Fruit fly (Drosophila melanogaster) whole organism, embryonic: ENCODE results near the gene CG42540.

ENCODE experiments used
- Adf1 ChIP-seq: fragments of 200-800 bp; sonication (Bioruptor generic); IDR thresholded peaks from 2 replicates; pipeline ENCODE4 v1.3.6; 2022; ENCODE audit warnings: missing biosample characterization, missing genetic modification characterization
- Bgb ChIP-seq: fragments of 200-800 bp; sonication (Bioruptor generic); IDR thresholded peaks from 2 replicates; pipeline ENCODE4 v1.3.6; 2022; ENCODE audit warnings: missing biosample characterization, missing genetic modification characterization; ENCODE audit not compliant: partially characterized antibody
- BtbVII ChIP-seq: fragments of 200-800 bp; sonication (Bioruptor generic); optimal IDR thresholded peaks from 3 replicates; lab custom pipeline; 2017; ENCODE audit warnings: missing biosample characterization, mild to moderate bottlenecking, missing genetic modification characterization
- CG12155 ChIP-seq: fragments of 200-800 bp; sonication (Bioruptor generic); optimal IDR thresholded peaks from 3 replicates; lab custom pipeline; 2016; ENCODE audit warnings: missing biosample characterization, missing genetic modification characterization
- CG15514 ChIP-seq: fragments of 200-800 bp; sonication (Bioruptor generic); optimal IDR thresholded peaks from 3 replicates; lab custom pipeline; 2017; ENCODE audit warnings: missing biosample characterization, missing genetic modification characterization, mild to moderate bottlenecking, moderate library complexity, missing genetic modification reagents
- CG15601 ChIP-seq: fragments of 200-800 bp; sonication (Bioruptor generic); optimal IDR thresholded peaks from 3 replicates; lab custom pipeline; 2019; ENCODE audit warnings: missing biosample characterization, mild to moderate bottlenecking, missing genetic modification characterization, moderate library complexity
- CG1602 ChIP-seq: fragments of 200-800 bp; sonication (Bioruptor generic); optimal IDR thresholded peaks from 3 replicates; lab custom pipeline; 2016; ENCODE audit warnings: missing biosample characterization, missing genetic modification characterization
- CG2116 ChIP-seq: fragments of 200-800 bp; sonication (Bioruptor generic); optimal IDR thresholded peaks from 3 replicates; lab custom pipeline; 2018; ENCODE audit warnings: missing biosample characterization, mild to moderate bottlenecking, missing genetic modification characterization
- CG32532 ChIP-seq: fragments of 200-800 bp; sonication (Bioruptor generic); IDR thresholded peaks from 2 replicates; pipeline ENCODE4 v1.3.6; 2022; ENCODE audit warnings: missing biosample characterization, missing genetic modification characterization
- CG33213 ChIP-seq: fragments of 200-800 bp; sonication (Bioruptor generic); optimal IDR thresholded peaks from 3 replicates; lab custom pipeline; 2016; ENCODE audit warnings: missing biosample characterization, missing genetic modification characterization
- CG34422 ChIP-seq: fragments of 200-800 bp; sonication (Bioruptor generic); IDR thresholded peaks from 3 replicates; pipeline ENCODE4 v1.3.6; 2022; ENCODE audit warnings: missing biosample characterization, missing genetic modification characterization
- CG3847 ChIP-seq: fragments of 200-800 bp; sonication (Bioruptor generic); IDR thresholded peaks from 2 replicates; pipeline ENCODE4 v1.3.6; 2022; ENCODE audit warnings: missing biosample characterization, missing genetic modification characterization
- CG42726 ChIP-seq: fragments of 200-800 bp; sonication (Bioruptor generic); IDR thresholded peaks from 2 replicates; pipeline ENCODE4 v1.3.6; 2022; ENCODE audit warnings: missing biosample characterization, missing genetic modification characterization; ENCODE audit not compliant: partially characterized antibody
- CG4707 ChIP-seq: fragments of 200-800 bp; sonication (Bioruptor generic); optimal IDR thresholded peaks from 2 replicates; lab custom pipeline; 2018; ENCODE audit warnings: missing biosample characterization, mild to moderate bottlenecking, missing genetic modification characterization, moderate library complexity
- CG8290 ChIP-seq, 3 experiments: fragments of 200-800 bp; sonication (Bioruptor generic); optimal IDR thresholded peaks; 2 replicates each; lab custom pipeline; 2016 to 2019; ENCODE audit warnings: missing biosample characterization in 3 of 3, missing genetic modification characterization in 3 of 3, mild to moderate bottlenecking in 2 of 3, moderate library complexity in 1 of 3
- CG8478 ChIP-seq: fragments of >200 bp; optimal IDR thresholded peaks from 2 replicates; lab custom pipeline; 2018
- Deaf1 ChIP-seq: fragments of 200-800 bp; optimal IDR thresholded peaks from 3 replicates; lab custom pipeline; 2019; ENCODE audit warnings: missing biosample characterization, mild to moderate bottlenecking, missing genetic modification characterization, moderate library complexity
- Dip3 ChIP-seq: fragments of 200-800 bp; sonication (Bioruptor generic); optimal IDR thresholded peaks from 3 replicates; lab custom pipeline; 2016; ENCODE audit warnings: missing biosample characterization, missing genetic modification characterization
- Elba2 ChIP-seq: fragments of 200-800 bp; sonication (Bioruptor generic); optimal IDR thresholded peaks from 3 replicates; lab custom pipeline; 2016; ENCODE audit warnings: missing biosample characterization, missing genetic modification characterization
- HLH3B ChIP-seq: fragments of 200-800 bp; sonication (Bioruptor generic); IDR thresholded peaks from 2 replicates; pipeline ENCODE4 v1.3.6; 2022; ENCODE audit warnings: missing biosample characterization, missing genetic modification characterization
- Hmx ChIP-seq: fragments of 200-800 bp; sonication (Bioruptor generic); optimal IDR thresholded peaks from 2 replicates; lab custom pipeline; 2016; ENCODE audit warnings: missing biosample characterization, missing genetic modification characterization
- Hr78 ChIP-seq, 2 experiments: fragments of 200-800 bp in 1 of 2; fragments of >200 bp in 1 of 2; sonication (Bioruptor generic) in 1 of 2; optimal IDR thresholded peaks; 2 replicates each; lab custom pipeline; 2017 to 2019; ENCODE audit warnings: missing biosample characterization in 2 of 2, missing genetic modification characterization in 2 of 2, mild to moderate bottlenecking in 1 of 2, moderate library complexity in 1 of 2
- Jarid2 ChIP-seq: fragments of 200-800 bp; sonication (Bioruptor generic); optimal IDR thresholded peaks from 3 replicates; lab custom pipeline; 2017; ENCODE audit warnings: mild to moderate bottlenecking, missing biosample characterization, missing genetic modification reagents, missing genetic modification characterization
- Myb ChIP-seq: fragments of 200-800 bp; sonication (Bioruptor generic); optimal IDR thresholded peaks from 2 replicates; lab custom pipeline; 2016; ENCODE audit warnings: missing biosample characterization, missing genetic modification characterization
- NC2α ChIP-seq: fragments of 200-800 bp; sonication (Bioruptor generic); optimal IDR thresholded peaks from 2 replicates; lab custom pipeline; 2016; ENCODE audit warnings: missing biosample characterization, missing genetic modification characterization
- NFAT ChIP-seq: fragments of 200-800 bp; sonication (Bioruptor generic); IDR thresholded peaks from 2 replicates; pipeline ENCODE4 v1.3.6; 2022; ENCODE audit warnings: missing biosample characterization, missing genetic modification characterization
- Nf-YA ChIP-seq: fragments of 200-800 bp; sonication (Bioruptor generic); IDR thresholded peaks from 2 replicates; pipeline ENCODE4 v1.3.6; 2022; ENCODE audit warnings: missing biosample characterization, missing genetic modification characterization
- Ptx1 ChIP-seq: fragments of 200-800 bp; sonication (Bioruptor generic); IDR thresholded peaks from 2 replicates; pipeline ENCODE4 v1.3.6; 2022; ENCODE audit warnings: missing biosample characterization, missing genetic modification characterization
- Six4 ChIP-seq: fragments of 200-800 bp; sonication (Bioruptor generic); optimal IDR thresholded peaks from 2 replicates; lab custom pipeline; 2016; ENCODE audit warnings: missing biosample characterization, missing genetic modification characterization
- Tbp ChIP-seq: fragments of >200 bp; optimal IDR thresholded peaks from 2 replicates; lab custom pipeline; 2018; ENCODE audit warnings: missing biosample characterization, missing genetic modification characterization
- amos ChIP-seq: fragments of 200-800 bp; sonication (Bioruptor generic); IDR thresholded peaks from 2 replicates; pipeline ENCODE4 v1.3.6; 2022; ENCODE audit warnings: missing biosample characterization, missing genetic modification characterization; ENCODE audit not compliant: partially characterized antibody
- bbx ChIP-seq: fragments of 200-800 bp; sonication (Bioruptor generic); IDR thresholded peaks from 2 replicates; pipeline ENCODE4 v1.3.6; 2022; ENCODE audit warnings: missing biosample characterization, missing genetic modification characterization; ENCODE audit not compliant: partially characterized antibody
- caup ChIP-seq: fragments of 200-800 bp; sonication (Bioruptor generic); optimal IDR thresholded peaks from 3 replicates; lab custom pipeline; 2017; ENCODE audit warnings: missing biosample characterization, mild to moderate bottlenecking, missing genetic modification characterization, moderate library complexity; ENCODE audit not compliant: severe bottlenecking
- chif ChIP-seq, 2 experiments: fragments of 200-800 bp; sonication (Bioruptor generic); optimal IDR thresholded peaks; 3 replicates each; lab custom pipeline; 2016; ENCODE audit warnings: missing biosample characterization in 2 of 2, missing genetic modification characterization in 2 of 2
- dmrt11E ChIP-seq: fragments of 200-800 bp; sonication (Bioruptor generic); optimal IDR thresholded peaks from 3 replicates; lab custom pipeline; 2018; ENCODE audit warnings: missing biosample characterization, mild to moderate bottlenecking, missing genetic modification characterization, moderate library complexity
- fru ChIP-seq: fragments of >200 bp; optimal IDR thresholded peaks from 2 replicates; lab custom pipeline; 2017
- gce ChIP-seq: fragments of 200-800 bp; sonication (Bioruptor generic); IDR thresholded peaks from 3 replicates; pipeline ENCODE4 v1.3.6; 2022; ENCODE audit warnings: missing biosample characterization, missing genetic modification characterization
- grau ChIP-seq: fragments of 200-800 bp; optimal IDR thresholded peaks from 3 replicates; lab custom pipeline; 2019; ENCODE audit warnings: missing biosample characterization, mild to moderate bottlenecking, missing genetic modification characterization, moderate library complexity
- h ChIP-seq: fragments of >200 bp; optimal IDR thresholded peaks from 2 replicates; lab custom pipeline; 2017
- hkb ChIP-seq, 2 experiments: fragments of 200-800 bp in 1 of 2; fragments of >200 bp in 1 of 2; sonication (Bioruptor generic) in 1 of 2; IDR thresholded peaks in 1 of 2; optimal IDR thresholded peaks in 1 of 2; 2 replicates each; pipeline versions ENCODE4 v1.3.6 to Lab custom; 2017 to 2022; ENCODE audit warnings: missing biosample characterization in 1 of 2, missing genetic modification characterization in 1 of 2
- lola ChIP-seq, 3 experiments: fragments of >200 bp in 2 of 3; fragments of 200-800 bp in 1 of 3; sonication (Bioruptor generic) in 1 of 3; optimal IDR thresholded peaks; 2 replicates each; lab custom pipeline; 2017 to 2019; ENCODE audit warnings: missing biosample characterization in 3 of 3, missing genetic modification characterization in 3 of 3, mild to moderate bottlenecking in 1 of 3, moderate library complexity in 1 of 3
- luna ChIP-seq: fragments of 200-800 bp; sonication (Bioruptor generic); optimal IDR thresholded peaks from 2 replicates; lab custom pipeline; 2016; ENCODE audit warnings: missing biosample characterization, missing genetic modification characterization
- maf-S ChIP-seq: fragments of 200-800 bp; sonication (Bioruptor generic); optimal IDR thresholded peaks from 2 replicates; lab custom pipeline; 2016; ENCODE audit warnings: missing biosample characterization, missing genetic modification characterization
- nom ChIP-seq: fragments of 200-800 bp; sonication (Bioruptor generic); optimal IDR thresholded peaks from 2 replicates; lab custom pipeline; 2017; ENCODE audit warnings: missing biosample characterization, missing genetic modification characterization, mild to moderate bottlenecking, moderate library complexity, missing genetic modification reagents
- phol ChIP-seq: fragments of 200-800 bp; sonication (Bioruptor generic); optimal IDR thresholded peaks from 3 replicates; lab custom pipeline; 2018; ENCODE audit warnings: missing biosample characterization, mild to moderate bottlenecking, missing genetic modification characterization, moderate library complexity
- scrt ChIP-seq: fragments of 200-800 bp; sonication (Bioruptor generic); optimal IDR thresholded peaks from 2 replicates; lab custom pipeline; 2018; ENCODE audit warnings: missing biosample characterization, mild to moderate bottlenecking, missing genetic modification characterization, moderate library complexity
- sqz ChIP-seq: fragments of 200-800 bp; sonication (Bioruptor generic); optimal IDR thresholded peaks from 3 replicates; lab custom pipeline; 2018; ENCODE audit warnings: missing biosample characterization, mild to moderate bottlenecking, missing genetic modification characterization
- toy ChIP-seq: fragments of 200-800 bp; sonication (Bioruptor generic); IDR thresholded peaks from 2 replicates; pipeline ENCODE4 v1.3.6; 2022; ENCODE audit warnings: missing biosample characterization, missing genetic modification characterization
- z ChIP-seq: fragments of 200-800 bp; sonication (Bioruptor generic); IDR thresholded peaks from 3 replicates; pipeline ENCODE4 v1.3.6; 2022; ENCODE audit warnings: missing biosample characterization, missing genetic modification characterization

CG42540 gene

DNA sequence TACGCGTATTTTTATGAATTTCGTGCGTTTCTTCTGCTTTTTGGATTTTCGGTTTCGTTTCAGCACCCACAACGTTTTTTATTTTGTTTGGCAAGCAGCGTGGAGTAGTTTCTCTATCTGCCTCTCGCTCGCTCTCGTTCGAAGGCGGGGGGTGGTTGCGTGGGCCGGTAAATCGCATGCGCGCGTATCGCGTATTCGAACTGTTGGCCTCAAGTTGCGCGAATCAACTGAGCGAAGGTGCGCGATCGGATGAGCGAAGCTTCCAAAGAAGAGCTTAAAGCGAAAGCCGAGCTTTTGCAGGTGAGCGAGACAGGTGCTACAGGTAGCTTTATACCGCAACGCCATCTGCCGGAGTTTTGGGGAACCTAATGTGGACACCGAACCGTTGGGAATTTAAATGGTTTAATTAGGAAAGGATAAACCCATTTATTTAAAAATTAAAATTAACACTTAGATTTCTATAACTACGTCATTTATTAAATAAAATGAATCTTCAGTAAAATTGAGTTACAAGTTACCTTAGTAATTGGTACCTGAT lies 23.9 kb upstream of the CG42540 start, which contains the start of gene Tie (continued):
- TF ChIP-seq amos (GFP tag; lab: Robert Waterston, UW) (peak; percentile 39; the same call in 1 of the 2 replicates), CG15601 (tag; lab: Kevin White, UChicago) (no peak), Bgb (GFP tag; lab: Robert Waterston, UW) (peak; percentile 27; the same call in 1 of the 2 replicates), Hr78 (GFP tag; optimal IDR thresholded peaks at IDR 0.05; lab: Kevin White, UChicago) (no peak), luna (GFP tag; lab: Kevin White, UChicago) (no peak), caup (peak; percentile 2), CG42726 (GFP tag; lab: Robert Waterston, UW) (0 out of 2 replicates have a peak, but pooled peaks have one; percentile 41), Jarid2 (GFP tag; lab: Kevin White, UChicago) (peak; percentile 83), CG8290 (GFP tag; optimal IDR thresholded peaks at IDR 0.05; lab: Kevin White, UChicago) (no peak), CG8290 (tag; optimal IDR thresholded peaks at IDR 0.05; lab: Kevin White, UChicago) (peak in 1 of 2 experiments; percentile 23), BtbVII (GFP tag; lab: Kevin White, UChicago) (no peak), scrt (GFP tag; lab: Kevin White, UChicago) (no peak), Elba2 (GFP tag; lab: Kevin White, UChicago) (no peak), CG8478 (lab: Kevin White, UChicago) (no peak), HLH3B (GFP tag; lab: Robert Waterston, UW) (no peak), toy (GFP tag; lab: Robert Waterston, UW) (no peak), CG1602 (GFP tag; lab: Kevin White, UChicago) (no peak), h (lab: Kevin White, UChicago) (no peak), CG4707 (GFP tag; lab: Kevin White, UChicago) (no peak), nom (peak; percentile 32), fru (lab: Kevin White, UChicago) (no peak), grau (tag; lab: Kevin White, UChicago) (no peak), CG12155 (GFP tag; lab: Kevin White, UChicago) (no peak), Myb (GFP tag; lab: Kevin White, UChicago) (peak; percentile 72), phol (tag; lab: Kevin White, UChicago) (no peak), Ptx1 (GFP tag; lab: Robert Waterston, UW) (no peak), NFAT (GFP tag; lab: Robert Waterston, UW) (0 out of 2 replicates have a peak, but pooled peaks have one; percentile 20), Deaf1 (tag; lab: Kevin White, UChicago) (peak; percentile 37), sqz (GFP tag; lab: Kevin White, UChicago) (peak; percentile 25), CG2116 (no peak), Nf-YA (GFP tag; lab: Robert Waterston, UW) (no peak), Tbp (GFP tag; lab: Kevin White, UChicago) (no peak), Hmx (no peak), CG33213 (GFP tag; lab: Kevin White, UChicago) (no peak), CG32532 (GFP tag; lab: Robert Waterston, UW) (peak; percentile 49; the same call in 1 of the 2 replicates), Dip3 (GFP tag; lab: Kevin White, UChicago) (no peak), Six4 (no peak), Adf1 (GFP tag; lab: Robert Waterston, UW) (0 out of 2 replicates have a peak, but pooled peaks have one; percentile 20), gce (GFP tag; lab: Robert Waterston, UW) (no peak), chif (GFP tag; optimal IDR thresholded peaks at IDR 0.05; lab: Kevin White, UChicago) (no peak), NC2α (no peak), CG15514 (GFP tag; lab: Kevin White, UChicago) (peak; percentile 35), bbx (GFP tag; lab: Robert Waterston, UW) (peak; percentile 43; the same call in 1 of the 2 replicates), maf-S (GFP tag; lab: Kevin White, UChicago) (no peak), dmrt11E (no peak), CG34422 (GFP tag; lab: Robert Waterston, UW) (peak; percentile 29; the same call in 1 of the 3 replicates), lola (GFP tag; optimal IDR thresholded peaks at IDR 0.05; lab: Kevin White, UChicago) (no peak), CG3847 (GFP tag; lab: Robert Waterston, UW) (0 out of 2 replicates have a peak, but pooled peaks have one; percentile 27), hkb (optimal IDR thresholded peaks at IDR 0.05; lab: Kevin White, UChicago) (no peak), hkb (GFP tag; IDR thresholded peaks at IDR 0.05; lab: Robert Waterston, UW) (peak; percentile 19; the same call in 1 of the 2 replicates), z (GFP tag; lab: Robert Waterston, UW) (peak; percentile 59; the same call in 2 of the 3 replicates)
